Fruit fly (Drosophila melanogaster): ENCODE results near the gene Aduk.

- no peak for TF ChIP-seq fru (GFP tag; optimal IDR thresholded peaks at IDR 0.05)
- TF ChIP-seq psq (GFP tag; optimal IDR thresholded peaks at IDR 0.05), result no peak
- TF ChIP-seq jim (GFP tag; optimal IDR thresholded peaks at IDR 0.05), result no peak
- peak; percentile 53 for TF ChIP-seq CrebA (GFP tag; optimal IDR thresholded peaks at IDR 0.05; ENCODE audit: borderline replicate concordance)
- no peak for TF ChIP-seq OdsH (GFP tag; optimal IDR thresholded peaks at IDR 0.05)
- peak; percentile 51 for TF ChIP-seq sage (GFP tag; optimal IDR thresholded peaks at IDR 0.05)
- TF ChIP-seq Rel (GFP tag; optimal IDR thresholded peaks at IDR 0.05), result peak; percentile 16
- TF ChIP-seq Rel (tag; optimal IDR thresholded peaks at IDR 0.05), result peak; percentile 62
- no peak for TF ChIP-seq Vsx2 (GFP tag; optimal IDR thresholded peaks at IDR 0.05; ENCODE audit: partially characterized antibody)
- TF ChIP-seq Abd-B (GFP tag; optimal IDR thresholded peaks at IDR 0.05), result no peak
- TF ChIP-seq dmrt93B (GFP tag; optimal IDR thresholded peaks at IDR 0.05), result no peak
- TF ChIP-seq dsf (GFP tag; optimal IDR thresholded peaks at IDR 0.05; ENCODE audit: borderline replicate concordance), result no peak
- no peak for TF ChIP-seq tai (GFP tag; optimal IDR thresholded peaks at IDR 0.05)
- no peak for TF ChIP-seq usp (GFP tag; optimal IDR thresholded peaks at IDR 0.05)
Observed at dm6 chr3R:9344186-9344790, 9.8 kb upstream of the Aduk start.

All from whole organism, wandering third instar larva.